Worm (Caenorhabditis elegans): ENCODE results near the gene rrp-8.

Gene rrp-8

ce11 chrIV:445377-445776 lies 49.0 kb downstream of the rrp-8 start, which contains the start of gene dpm-1:
Gene dpm-1, plus strand, starts transcription at chrIV:445677.
- TF ChIP-seq ets-5 (GFP tag; IDR thresholded peaks at IDR 0.05): no peak
- no peak for TF ChIP-seq jun-1 (tag; optimal IDR thresholded peaks at IDR 0.05)
- TF ChIP-seq nhr-237 (tag; optimal IDR thresholded peaks at IDR 0.05): no peak
- TF ChIP-seq dpl-1 (GFP tag; optimal IDR thresholded peaks at IDR 0.05): no peak
- no peak for TF ChIP-seq sup-37 (GFP tag; optimal IDR thresholded peaks at IDR 0.05)

Measured in whole organism, L1 larva.